Fruit fly (Drosophila melanogaster) whole organism, prepupa: Measurements from ENCODE around the gene Nha2.

ENCODE experiments used
- CG10669 ChIP-seq: fragments of 200-800 bp; sonication (Bioruptor generic); optimal IDR thresholded peaks from 3 replicates; lab custom pipeline; 2018; ENCODE audit warnings: missing biosample characterization, mild to moderate bottlenecking, missing genetic modification characterization, moderate library complexity
- CG11294 ChIP-seq: fragments of 200-800 bp; sonication (Bioruptor generic); IDR thresholded peaks from 2 replicates; pipeline ENCODE4 v1.3.6; 2022; ENCODE audit warnings: missing biosample characterization, missing genetic modification characterization
- CG11762 ChIP-seq: fragments of 200-800 bp; sonication (Bioruptor generic); optimal IDR thresholded peaks from 3 replicates; lab custom pipeline; 2016; ENCODE audit warnings: missing biosample characterization, missing genetic modification characterization; ENCODE audit not compliant: insufficient read depth
- CG15336 ChIP-seq: fragments of 200-800 bp; sonication (Bioruptor generic); IDR thresholded peaks from 2 replicates; pipeline ENCODE4 v1.3.6; 2022; ENCODE audit warnings: missing biosample characterization, missing genetic modification characterization
- CG1621 ChIP-seq: fragments of 200-800 bp; sonication (Bioruptor generic); optimal IDR thresholded peaks from 3 replicates; lab custom pipeline; 2018; ENCODE audit warnings: missing biosample characterization, mild to moderate bottlenecking, missing genetic modification characterization
- CG16779 ChIP-seq: fragments of 200-800 bp; sonication (Bioruptor generic); optimal IDR thresholded peaks from 3 replicates; lab custom pipeline; 2017; ENCODE audit warnings: missing biosample characterization, mild to moderate bottlenecking, missing genetic modification characterization
- CG31627 ChIP-seq: fragments of 200-800 bp; sonication (Bioruptor generic); optimal IDR thresholded peaks from 3 replicates; lab custom pipeline; 2016; ENCODE audit warnings: missing biosample characterization, missing genetic modification characterization
- CG32006 ChIP-seq: fragments of 200-800 bp; sonication (Bioruptor generic); optimal IDR thresholded peaks from 3 replicates; lab custom pipeline; 2017; ENCODE audit warnings: missing biosample characterization, mild to moderate bottlenecking, missing genetic modification characterization
- CG34406 ChIP-seq: fragments of 200-800 bp; sonication (Bioruptor generic); optimal IDR thresholded peaks from 3 replicates; lab custom pipeline; 2016; ENCODE audit warnings: missing biosample characterization, missing genetic modification characterization
- CG3919 ChIP-seq: fragments of 200-800 bp; sonication (Bioruptor generic); optimal IDR thresholded peaks from 3 replicates; lab custom pipeline; 2016; ENCODE audit warnings: missing biosample characterization, missing genetic modification characterization
- CG6163 ChIP-seq: fragments of 200-800 bp; sonication (Bioruptor generic); IDR thresholded peaks from 3 replicates; pipeline ENCODE4 v1.3.6; 2022; ENCODE audit warnings: missing biosample characterization, missing genetic modification characterization
- CG6276 ChIP-seq: fragments of 200-800 bp; sonication (Bioruptor generic); optimal IDR thresholded peaks from 2 replicates; lab custom pipeline; 2017; ENCODE audit warnings: missing biosample characterization, mild to moderate bottlenecking, missing genetic modification characterization
- CG6792 ChIP-seq: fragments of 200-800 bp; sonication (Bioruptor generic); optimal IDR thresholded peaks from 3 replicates; lab custom pipeline; 2016; ENCODE audit warnings: missing biosample characterization, missing genetic modification characterization
- CG6808 ChIP-seq: fragments of 200-800 bp; sonication (Bioruptor generic); optimal IDR thresholded peaks from 3 replicates; lab custom pipeline; 2017; ENCODE audit warnings: missing biosample characterization, missing genetic modification characterization, mild to moderate bottlenecking, moderate library complexity, missing genetic modification reagents
- CG6854 ChIP-seq: fragments of 200-800 bp; sonication (Bioruptor generic); optimal IDR thresholded peaks from 2 replicates; lab custom pipeline; 2017; ENCODE audit warnings: missing biosample characterization, mild to moderate bottlenecking, missing genetic modification characterization
- CG7368 ChIP-seq: fragments of 200-800 bp; sonication (Bioruptor generic); optimal IDR thresholded peaks from 3 replicates; lab custom pipeline; 2016; ENCODE audit warnings: missing biosample characterization, missing genetic modification characterization
- CG8119 ChIP-seq: fragments of 200-800 bp; sonication (Bioruptor generic); IDR thresholded peaks from 3 replicates; pipeline ENCODE4 v1.3.6; 2022; ENCODE audit warnings: missing biosample characterization, missing genetic modification characterization
- CG8319 ChIP-seq: fragments of 200-800 bp; sonication (Bioruptor generic); optimal IDR thresholded peaks from 3 replicates; lab custom pipeline; 2016; ENCODE audit warnings: missing biosample characterization, missing genetic modification characterization
- CG8632 ChIP-seq: fragments of 200-800 bp; sonication (Bioruptor generic); optimal IDR thresholded peaks from 3 replicates; lab custom pipeline; 2016; ENCODE audit warnings: missing biosample characterization, missing genetic modification characterization
- Eip75B ChIP-seq: fragments of 200-800 bp; sonication (Bioruptor generic); optimal IDR thresholded peaks from 3 replicates; lab custom pipeline; 2016; ENCODE audit warnings: missing biosample characterization, missing genetic modification characterization
- Eip78C ChIP-seq: fragments of 200-800 bp; sonication (Bioruptor generic); peaks from one replicate; lab custom pipeline; 2016; ENCODE audit warnings: missing biosample characterization, missing genetic modification characterization
- Ets21C ChIP-seq: fragments of 200-800 bp; sonication (Bioruptor generic); optimal IDR thresholded peaks from 3 replicates; lab custom pipeline; 2016; ENCODE audit warnings: missing biosample characterization, missing genetic modification characterization
- Ets96B ChIP-seq: fragments of 200-800 bp; optimal IDR thresholded peaks from 2 replicates; lab custom pipeline; 2019; ENCODE audit warnings: missing biosample characterization, mild to moderate bottlenecking, missing genetic modification characterization, moderate library complexity
- Gug ChIP-seq: fragments of 200-800 bp; sonication (Bioruptor generic); IDR thresholded peaks from 2 replicates; pipeline ENCODE4 v1.3.6; 2022; ENCODE audit warnings: missing biosample characterization, missing genetic modification characterization
- Hr39 ChIP-seq: fragments of 200-800 bp; sonication (Bioruptor generic); optimal IDR thresholded peaks from 2 replicates; lab custom pipeline; 2016; ENCODE audit warnings: missing biosample characterization, missing genetic modification characterization
- Hr4 ChIP-seq: fragments of 200-800 bp; sonication (Bioruptor generic); optimal IDR thresholded peaks from 3 replicates; lab custom pipeline; 2016; ENCODE audit warnings: missing biosample characterization, missing genetic modification characterization
- Lpt ChIP-seq: fragments of 200-800 bp; sonication (Bioruptor generic); optimal IDR thresholded peaks from 3 replicates; lab custom pipeline; 2016; ENCODE audit warnings: missing biosample characterization, missing genetic modification characterization
- Met ChIP-seq: fragments of 200-800 bp; sonication (Bioruptor generic); optimal IDR thresholded peaks from 3 replicates; lab custom pipeline; 2016; ENCODE audit warnings: missing biosample characterization, missing genetic modification characterization
- OdsH ChIP-seq: fragments of 200-800 bp; sonication (Bioruptor generic); optimal IDR thresholded peaks from 3 replicates; lab custom pipeline; 2016; ENCODE audit warnings: missing biosample characterization, missing genetic modification characterization
- Smox ChIP-seq: fragments of 200-800 bp; sonication (Bioruptor generic); optimal IDR thresholded peaks from 3 replicates; lab custom pipeline; 2016; ENCODE audit warnings: missing biosample characterization, missing genetic modification characterization
- Sox102F ChIP-seq: fragments of 200-800 bp; sonication (Bioruptor generic); optimal IDR thresholded peaks from 2 replicates; lab custom pipeline; 2016; ENCODE audit warnings: missing biosample characterization, mild to moderate bottlenecking, missing genetic modification characterization
- Sox14 ChIP-seq: fragments of 200-800 bp; sonication (Bioruptor generic); optimal IDR thresholded peaks from 3 replicates; lab custom pipeline; 2016; ENCODE audit warnings: missing biosample characterization, missing genetic modification characterization
- Sox15 ChIP-seq: fragments of 200-800 bp; sonication (Bioruptor generic); optimal IDR thresholded peaks from 3 replicates; lab custom pipeline; 2016; ENCODE audit warnings: missing biosample characterization, missing genetic modification characterization
- achi ChIP-seq: fragments of 200-800 bp; sonication (Bioruptor generic); optimal IDR thresholded peaks from 3 replicates; lab custom pipeline; 2016; ENCODE audit warnings: missing biosample characterization, missing genetic modification characterization
- cyc ChIP-seq: fragments of 200-800 bp; sonication (Bioruptor generic); optimal IDR thresholded peaks from 3 replicates; lab custom pipeline; 2016; ENCODE audit warnings: missing biosample characterization, missing genetic modification characterization
- dac ChIP-seq: fragments of 200-800 bp; sonication (Bioruptor generic); optimal IDR thresholded peaks from 2 replicates; lab custom pipeline; 2017; ENCODE audit warnings: missing biosample characterization, mild to moderate bottlenecking, missing genetic modification characterization
- esn ChIP-seq: fragments of 200-800 bp; sonication (Bioruptor generic); optimal IDR thresholded peaks from 2 replicates; lab custom pipeline; 2016; ENCODE audit warnings: missing biosample characterization, mild to moderate bottlenecking, missing genetic modification characterization, moderate library complexity
- fd59A ChIP-seq: fragments of 200-800 bp; sonication (Bioruptor generic); optimal IDR thresholded peaks from 2 replicates; lab custom pipeline; 2017; ENCODE audit warnings: missing biosample characterization, mild to moderate bottlenecking, missing genetic modification characterization, missing genetic modification reagents
- fd85E ChIP-seq: fragments of 200-800 bp; sonication (Bioruptor generic); optimal IDR thresholded peaks from 3 replicates; lab custom pipeline; 2016; ENCODE audit warnings: missing biosample characterization, missing genetic modification characterization
- fkh ChIP-seq: fragments of 200-800 bp; sonication (Bioruptor generic); optimal IDR thresholded peaks from 3 replicates; lab custom pipeline; 2017; ENCODE audit warnings: missing biosample characterization, mild to moderate bottlenecking, missing genetic modification characterization, moderate library complexity
- lz ChIP-seq: fragments of 200-800 bp; sonication (Bioruptor generic); optimal IDR thresholded peaks from 3 replicates; lab custom pipeline; 2016; ENCODE audit warnings: missing biosample characterization, missing genetic modification characterization
- pdm3 ChIP-seq: fragments of 200-800 bp; sonication (Bioruptor generic); optimal IDR thresholded peaks from 3 replicates; lab custom pipeline; 2016; ENCODE audit warnings: missing biosample characterization, missing genetic modification characterization
- salr ChIP-seq, 2 experiments: fragments of 200-800 bp; sonication (Bioruptor generic); optimal IDR thresholded peaks; 3 replicates each; lab custom pipeline; 2016 to 2018; ENCODE audit warnings: missing biosample characterization in 2 of 2, missing genetic modification characterization in 2 of 2, mild to moderate bottlenecking in 1 of 2
- spab ChIP-seq: fragments of 200-800 bp; sonication (Bioruptor generic); optimal IDR thresholded peaks from 2 replicates; lab custom pipeline; 2017; ENCODE audit warnings: missing biosample characterization, mild to moderate bottlenecking, missing genetic modification characterization, missing genetic modification reagents
- ss ChIP-seq, 2 experiments: fragments of 200-800 bp; sonication (Bioruptor generic); optimal IDR thresholded peaks; 2 replicates in 1 of 2; 3 replicates in 1 of 2; lab custom pipeline; 2017 to 2018; ENCODE audit warnings: mild to moderate bottlenecking in 2 of 2, missing biosample characterization in 2 of 2, missing genetic modification characterization in 2 of 2, moderate library complexity in 1 of 2
- svp ChIP-seq: fragments of 200-800 bp; sonication (Bioruptor generic); peaks from one replicate; lab custom pipeline; 2016; ENCODE audit warnings: missing biosample characterization, missing genetic modification characterization
- topi ChIP-seq: fragments of 200-800 bp; sonication (Bioruptor generic); optimal IDR thresholded peaks from 3 replicates; lab custom pipeline; 2016; ENCODE audit warnings: missing biosample characterization, missing genetic modification characterization
- vri ChIP-seq: fragments of 200-800 bp; sonication (Bioruptor generic); optimal IDR thresholded peaks from 3 replicates; lab custom pipeline; 2016; ENCODE audit warnings: missing biosample characterization, mild to moderate bottlenecking, missing genetic modification characterization

Gene Nha2

dm6 chr3R:22997912-22998622 lies at the start of gene Nha2:
TSS of gene Nha2 (minus strand) at chr3R:22998528.
- TF ChIP-seq Eip78C (GFP tag; lab: Kevin White, UChicago) (peak; percentile 11), svp (peak; percentile 40), cyc (GFP tag; lab: Kevin White, UChicago) (no peak)
- TF ChIP-seq, all 60 proteins: peak for 2

dm6 chr3R:23046529-23046943 lies 48.2 kb upstream of the Nha2 start:
- TF ChIP-seq CG7368 (GFP tag; lab: Kevin White, UChicago) (peak; percentile 94), lz (GFP tag; lab: Kevin White, UChicago) (peak; percentile 94), CG3919 (GFP tag; lab: Kevin White, UChicago) (peak; percentile 93), dac (GFP tag; lab: Kevin White, UChicago) (peak; percentile 47), ss (GFP tag; optimal IDR thresholded peaks at IDR 0.05; lab: Kevin White, UChicago) (peak; percentile 70 to 89), CG8632 (peak; percentile 89), fd85E (peak; percentile 65), fd59A (GFP tag; lab: Kevin White, UChicago) (peak; percentile 82), OdsH (GFP tag; lab: Kevin White, UChicago) (peak; percentile 89), Sox15 (GFP tag; lab: Kevin White, UChicago) (peak; percentile 85), CG34406 (GFP tag; lab: Kevin White, UChicago) (peak; percentile 91), Eip75B (GFP tag; lab: Kevin White, UChicago) (peak; percentile 90), Gug (peak; percentile 57), CG32006 (GFP tag; lab: Kevin White, UChicago) (peak; percentile 80), spab (GFP tag; lab: Kevin White, UChicago) (peak; percentile 79), CG6808 (GFP tag; lab: Kevin White, UChicago) (peak; percentile 82), topi (GFP tag; lab: Kevin White, UChicago) (peak; percentile 93), Sox102F (peak; percentile 93), Eip78C (GFP tag; lab: Kevin White, UChicago) (peak; percentile 97), CG6854 (peak; percentile 15), CG6276 (GFP tag; lab: Kevin White, UChicago) (peak; percentile 41), CG11294 (GFP tag; lab: Robert Waterston, UW) (peak; percentile 65), Lpt (peak; percentile 63), Ets96B (tag; lab: Kevin White, UChicago) (peak; percentile 90), CG1621 (tag; lab: Kevin White, UChicago) (peak; percentile 88), CG8119 (GFP tag; lab: Robert Waterston, UW) (peak; percentile 85), CG6163 (GFP tag; lab: Robert Waterston, UW) (peak; percentile 92), esn (GFP tag; lab: Kevin White, UChicago) (peak; percentile 93), CG16779 (peak; percentile 57), Hr39 (GFP tag; lab: Kevin White, UChicago) (peak; percentile 95), Sox14 (GFP tag; lab: Kevin White, UChicago) (peak; percentile 91), CG10669 (GFP tag; lab: Kevin White, UChicago) (peak; percentile 91), salr (GFP tag; optimal IDR thresholded peaks at IDR 0.05; lab: Kevin White, UChicago) (peak; percentile 74 to 82), CG8319 (peak; percentile 87), Smox (GFP tag; lab: Kevin White, UChicago) (peak; percentile 91), fkh (no peak), CG6792 (peak; percentile 89), svp (peak; percentile 97), CG15336 (GFP tag; lab: Robert Waterston, UW) (peak; percentile 79), vri (GFP tag; lab: Kevin White, UChicago) (peak; percentile 93), Ets21C (GFP tag; lab: Kevin White, UChicago) (peak; percentile 91), CG11762 (GFP tag; lab: Kevin White, UChicago) (peak; percentile 73), cyc (GFP tag; lab: Kevin White, UChicago) (peak; percentile 93), Hr4 (peak; percentile 84), achi (peak; percentile 88), CG31627 (peak; percentile 95), pdm3 (GFP tag; lab: Kevin White, UChicago) (peak; percentile 89), Met (GFP tag; lab: Kevin White, UChicago) (peak; percentile 92)
